Fruit fly (Drosophila melanogaster): Measurements from ENCODE around the gene Brd7-9.

DNA sequence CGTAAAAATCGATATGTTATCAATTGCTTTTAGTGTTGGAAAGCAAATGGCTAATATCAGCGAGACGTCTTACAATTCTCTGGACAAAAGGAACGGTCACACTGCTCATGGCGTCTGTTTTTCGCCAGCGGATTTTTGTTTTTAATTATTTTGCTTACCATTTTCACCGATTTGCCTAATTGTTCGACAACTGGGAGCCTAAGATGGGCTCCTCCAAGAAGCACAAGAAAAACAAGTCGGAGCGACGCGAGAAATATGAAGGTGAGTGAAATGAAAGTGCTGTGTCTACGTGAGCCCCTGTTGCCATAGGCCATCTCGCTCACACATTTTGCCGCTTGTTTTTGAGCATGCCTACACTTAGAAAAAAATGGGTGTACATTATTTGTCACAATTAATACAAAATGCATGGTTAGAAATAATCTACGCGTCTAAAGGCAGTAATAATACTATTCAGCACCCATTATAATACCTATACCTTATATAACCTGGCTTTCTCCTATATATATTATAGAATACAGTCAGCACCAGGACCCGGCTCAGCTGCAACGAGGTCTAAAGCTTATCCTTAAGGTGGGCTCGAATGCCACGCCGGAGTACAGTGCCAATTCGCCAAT is at the start of gene Brd7-9:
- TF ChIP-seq GATAd (GFP tag; optimal IDR thresholded peaks at IDR 0.05) (no peak), lola (GFP tag; optimal IDR thresholded peaks at IDR 0.05) (no peak)
